Worm (Caenorhabditis elegans) whole organism, late embryonic: ENCODE data around the gene C39B10.5.

ENCODE experiments used
- C38D4.7 ChIP-seq: fragments of 200-800 bp; sonication (Bioruptor generic); optimal IDR thresholded peaks from 2 replicates; lab custom pipeline; 2018; ENCODE audit warnings: mild to moderate bottlenecking, missing genetic modification characterization, moderate library complexity, missing compliant biosample characterization
- F13H6.1 ChIP-seq: sonication (generic microtip); optimal IDR thresholded peaks from 2 replicates; lab custom pipeline; 2016; ENCODE audit warnings: missing genetic modification characterization, missing compliant biosample characterization
- ama-1 ChIP-seq: fragments of 150-350 bp; optimal IDR thresholded peaks from 2 replicates; lab custom pipeline; 2014
- ceh-19 ChIP-seq: fragments of 200-800 bp; sonication (Bioruptor generic); optimal IDR thresholded peaks from 2 replicates; lab custom pipeline; 2018; ENCODE audit warnings: mild to moderate bottlenecking, missing genetic modification characterization, missing compliant biosample characterization
- ceh-6 ChIP-seq: fragments of 200-800 bp; sonication (Bioruptor generic); optimal IDR thresholded peaks from 2 replicates; lab custom pipeline; 2018; ENCODE audit warnings: mild to moderate bottlenecking, missing genetic modification characterization, missing compliant biosample characterization
- ceh-9 ChIP-seq: sonication (generic microtip); optimal IDR thresholded peaks from 2 replicates; lab custom pipeline; 2016; ENCODE audit warnings: mild to moderate bottlenecking, missing genetic modification characterization, inconsistent platforms, missing compliant biosample characterization
- elt-2 ChIP-seq: sonication (generic microtip); optimal IDR thresholded peaks from 2 replicates; lab custom pipeline; 2016; ENCODE audit warnings: missing genetic modification reagents, missing genetic modification characterization, missing compliant biosample characterization
- hlh-8 ChIP-seq: sonication (generic microtip); optimal IDR thresholded peaks from 2 replicates; lab custom pipeline; 2016; ENCODE audit warnings: missing genotype, missing genetic modification characterization, missing compliant biosample characterization
- pha-4 ChIP-seq: fragments of 150-350 bp; optimal IDR thresholded peaks from 2 replicates; lab custom pipeline; 2018; ENCODE audit warnings: missing biosample characterization, missing genetic modification reagents, missing genetic modification characterization
- rnt-1 ChIP-seq: sonication (generic microtip); optimal IDR thresholded peaks from 2 replicates; lab custom pipeline; 2016; ENCODE audit warnings: missing genetic modification characterization, missing compliant biosample characterization
- zip-5 ChIP-seq: sonication (generic microtip); optimal IDR thresholded peaks from 2 replicates; lab custom pipeline; 2016; ENCODE audit warnings: missing genetic modification characterization, missing compliant biosample characterization
- ztf-16 ChIP-seq: sonication (generic microtip); optimal IDR thresholded peaks from 2 replicates; lab custom pipeline; 2017; ENCODE audit warnings: missing genetic modification characterization, missing compliant biosample characterization

DNA sequence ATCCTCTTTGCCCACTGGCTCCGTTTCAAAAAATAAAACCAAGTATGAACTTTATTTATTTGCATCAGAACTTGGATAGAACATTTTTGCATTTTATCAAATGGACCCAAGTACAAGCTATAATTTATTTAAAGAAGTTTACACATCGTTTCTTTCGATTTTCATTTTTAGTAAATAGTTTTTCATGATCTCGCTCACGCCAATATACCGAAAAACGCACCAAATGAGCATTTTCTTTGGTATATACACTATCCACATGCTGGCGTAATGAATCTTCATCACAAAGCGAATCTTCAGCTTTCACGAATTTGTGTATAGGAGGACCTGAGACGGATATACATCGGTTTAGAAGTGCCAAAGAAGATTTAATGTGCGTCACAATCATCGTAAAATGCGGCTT lies 29.4 kb downstream of the C39B10.5 start, which contains the start of gene C39B10.7:
- TF ChIP-seq pha-4 (tag; lab: Kevin White, UChicago) (no peak), ceh-9 (tag; lab: Kevin White, UChicago) (no peak), elt-2 (tag; lab: Kevin White, UChicago) (no peak), ceh-6 (GFP tag; lab: Kevin White, UChicago) (no peak), ztf-16 (no peak), F13H6.1 (tag; lab: Kevin White, UChicago) (no peak), rnt-1 (no peak), zip-5 (tag; lab: Kevin White, UChicago) (no peak), C38D4.7 (no peak), ama-1 (lab: Kevin White, UChicago) (no peak), hlh-8 (tag; lab: Kevin White, UChicago) (no peak), ceh-19 (GFP tag; lab: Kevin White, UChicago) (no peak)
